Worm (Caenorhabditis elegans) whole organism, L3 larva: ENCODE measurements around the gene eat-6.

ENCODE experiments used
- ceh-16 ChIP-seq: sonication (generic microtip); optimal IDR thresholded peaks from 2 replicates; lab custom pipeline; 2017; ENCODE audit warnings: missing biosample characterization, missing genetic modification characterization
- egl-5 ChIP-seq: fragments of 150-350 bp; optimal IDR thresholded peaks from 2 replicates; lab custom pipeline; 2017; ENCODE audit warnings: missing biosample characterization, missing genetic modification reagents, missing genetic modification characterization, inconsistent platforms
- pqm-1 ChIP-seq: fragments of 150-350 bp; optimal IDR thresholded peaks from 2 replicates; lab custom pipeline; 2017; ENCODE audit warnings: missing biosample characterization, missing genetic modification characterization, inconsistent platforms
- ztf-11 ChIP-seq: fragments of 150-350 bp; optimal IDR thresholded peaks from 2 replicates; lab custom pipeline; 2014; ENCODE audit warnings: missing biosample characterization, missing genetic modification characterization

- TF ChIP-seq pqm-1 (no peak), ztf-11 (tag; lab: Kevin White, UChicago) (no peak), ceh-16 (tag; lab: Kevin White, UChicago) (no peak), egl-5 (tag; lab: Kevin White, UChicago) (no peak)
Observed at ce11 chrV:13173718-13174117, 43.9 kb upstream of the eat-6 start.
